Worm (Caenorhabditis elegans): ENCODE data around the gene F16B4.6.

DNA sequence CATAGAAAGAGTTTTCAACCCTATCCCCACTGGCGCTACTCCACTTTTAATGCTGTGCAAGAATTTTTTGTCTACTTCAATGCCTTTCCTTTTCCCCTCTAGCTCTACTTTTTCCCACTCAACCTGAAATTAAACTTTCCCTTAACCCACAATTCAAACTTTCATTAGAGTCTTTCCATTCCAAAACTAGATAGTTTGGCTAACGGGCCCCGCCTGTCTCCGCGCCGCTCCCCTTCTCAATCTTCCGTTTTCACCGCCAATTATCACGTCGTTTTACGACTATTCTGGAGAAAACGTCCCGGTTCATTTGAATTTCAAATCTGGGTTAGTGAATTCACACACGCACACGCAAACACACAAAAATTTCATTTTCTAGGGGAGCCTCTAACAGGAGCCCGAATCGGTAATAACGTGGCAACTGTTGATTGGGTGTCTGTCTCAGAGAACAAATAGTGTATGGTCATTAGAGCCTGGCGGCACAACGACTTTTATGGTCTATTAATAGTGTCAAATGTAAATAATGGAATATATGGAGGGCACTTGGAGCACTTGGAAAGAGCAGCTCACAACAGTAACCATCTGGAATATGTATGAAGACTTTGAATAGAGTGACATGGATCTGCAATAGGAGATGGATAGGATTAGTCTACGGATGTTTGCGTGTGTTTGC is 17.1 kb upstream of the F16B4.6 start:
- TF ChIP-seq T22C8.4 (GFP tag; IDR thresholded peaks at IDR 0.05) (no peak), ztf-29 (GFP tag; IDR thresholded peaks at IDR 0.05) (no peak), flt-1 (GFP tag; IDR thresholded peaks at IDR 0.05) (no peak)
